Worm (Caenorhabditis elegans) whole organism, L4 larva: ENCODE measurements around the gene dec-7.

Experiments
- F44E2.7 ChIP-seq: fragments of 200-800 bp; sonication (Bioruptor generic); IDR thresholded peaks from 2 replicates; pipeline ENCODE4 v2.1.2; 2022; ENCODE audit warnings: missing genetic modification characterization, missing compliant biosample characterization
- T26A8.4 ChIP-seq: fragments of 200-800 bp; sonication (Bioruptor generic); IDR thresholded peaks from 2 replicates; pipeline ENCODE4 v1.3.6; 2022; ENCODE audit warnings: missing genetic modification characterization, missing compliant biosample characterization
- Y75B8A.6 ChIP-seq: fragments of 200-800 bp; sonication (Bioruptor generic); IDR thresholded peaks from 2 replicates; pipeline ENCODE4 v1.3.6; 2022; ENCODE audit warnings: missing genetic modification reagents, missing genetic modification characterization, missing compliant biosample characterization
- ZK546.5 ChIP-seq, 2 experiments: sonication (generic microtip); optimal IDR thresholded peaks; 2 replicates each; lab custom pipeline; 2017; ENCODE audit warnings: missing biosample characterization in 2 of 2, missing genetic modification characterization in 2 of 2
- aha-1 ChIP-seq: fragments of 150-350 bp; peaks from one replicate; lab custom pipeline; 2014; ENCODE audit warnings: missing biosample characterization, missing genetic modification characterization
- ceh-20 ChIP-seq: fragments of 200-800 bp; sonication (Bioruptor generic); IDR thresholded peaks from 2 replicates; pipeline ENCODE4 v1.3.6; 2022; ENCODE audit warnings: missing genetic modification reagents, missing genetic modification characterization, missing compliant biosample characterization
- ceh-32 ChIP-seq: sonication (generic microtip); optimal IDR thresholded peaks from 2 replicates; lab custom pipeline; 2016; ENCODE audit warnings: mild to moderate bottlenecking, missing genetic modification characterization, missing compliant biosample characterization; ENCODE audit not compliant: poor library complexity
- ces-1 ChIP-seq: fragments of 150-350 bp; sonication (generic microtip); optimal IDR thresholded peaks from 4 replicates; lab custom pipeline; 2014; ENCODE audit warnings: missing biosample characterization, missing genetic modification reagents, missing genetic modification characterization
- cey-2 ChIP-seq: sonication (generic microtip); optimal IDR thresholded peaks from 3 replicates; lab custom pipeline; 2017; ENCODE audit warnings: missing genetic modification characterization, mild to moderate bottlenecking, missing compliant biosample characterization, antibody characterized with exemption, borderline replicate concordance; ENCODE audit not compliant: insufficient read depth
- daf-16 ChIP-seq, 3 experiments: sonication (generic microtip); optimal IDR thresholded peaks; 2 replicates each; lab custom pipeline; 2016 to 2017; ENCODE audit warnings: missing genetic modification characterization in 3 of 3, missing genetic modification reagents in 3 of 3, mild to moderate bottlenecking in 2 of 3, missing compliant biosample characterization in 2 of 3, missing biosample characterization in 1 of 3, moderate library complexity in 1 of 3
- dmd-6 ChIP-seq: fragments of 200-800 bp; sonication (Bioruptor generic); IDR thresholded peaks from 2 replicates; pipeline ENCODE4 v1.3.6; 2022; ENCODE audit warnings: missing genetic modification reagents, missing genetic modification characterization, missing compliant biosample characterization
- dpl-1 ChIP-seq: fragments of 150-350 bp; optimal IDR thresholded peaks from 2 replicates; lab custom pipeline; 2014; ENCODE audit warnings: missing biosample characterization, missing genetic modification reagents, missing genetic modification characterization
- duxl-1 ChIP-seq: sonication (generic microtip); optimal IDR thresholded peaks from 2 replicates; lab custom pipeline; 2016; ENCODE audit warnings: mild to moderate bottlenecking, missing genetic modification characterization, moderate library complexity, missing compliant biosample characterization; ENCODE audit not compliant: poor library complexity
- lin-13 ChIP-seq: fragments of 150-350 bp; optimal IDR thresholded peaks from 2 replicates; lab custom pipeline; 2014; ENCODE audit warnings: missing biosample characterization, missing genetic modification reagents, missing genetic modification characterization
- lin-15B ChIP-seq: fragments of 150-350 bp; sonication (generic microtip); optimal IDR thresholded peaks from 3 replicates; lab custom pipeline; 2014; ENCODE audit warnings: missing biosample characterization, missing genetic modification characterization
- lin-38 ChIP-seq: fragments of 200-800 bp; sonication (Bioruptor generic); IDR thresholded peaks from 2 replicates; pipeline ENCODE4 v1.3.6; 2022; ENCODE audit warnings: missing genetic modification reagents, missing genetic modification characterization, missing compliant biosample characterization
- madf-5 ChIP-seq, 2 experiments: fragments of 200-800 bp; sonication (Bioruptor generic); IDR thresholded peaks; 2 replicates each; pipeline ENCODE4 v1.3.6; 2022; ENCODE audit warnings: missing compliant biosample characterization in 2 of 2, missing genetic modification characterization in 2 of 2
- madf-9 ChIP-seq: fragments of 200-800 bp; sonication (Bioruptor generic); conservative IDR thresholded peaks from 2 replicates; pipeline ENCODE4 v1.3.6; 2022; ENCODE audit warnings: missing genetic modification reagents, missing genetic modification characterization, missing compliant biosample characterization
- mdt-29 ChIP-seq: fragments of 200-800 bp; sonication (Bioruptor generic); IDR thresholded peaks from 2 replicates; pipeline ENCODE4 v1.3.6; 2022; ENCODE audit warnings: missing genetic modification reagents, missing genetic modification characterization, missing compliant biosample characterization
- mxl-2 ChIP-seq: fragments of 200-800 bp; sonication (Bioruptor generic); conservative IDR thresholded peaks from 2 replicates; pipeline ENCODE4 v1.3.6; 2022; ENCODE audit warnings: missing genetic modification reagents, missing genetic modification characterization, missing compliant biosample characterization
- mxl-3 ChIP-seq: fragments of 200-800 bp; sonication (Bioruptor generic); optimal IDR thresholded peaks from 2 replicates; lab custom pipeline; 2018; ENCODE audit warnings: mild to moderate bottlenecking, missing genetic modification characterization, missing compliant biosample characterization
- nhr-111 ChIP-seq: fragments of 200-800 bp; sonication (Bioruptor generic); optimal IDR thresholded peaks from 2 replicates; lab custom pipeline; 2018; ENCODE audit warnings: mild to moderate bottlenecking, missing genetic modification characterization, missing compliant biosample characterization
- nhr-25 ChIP-seq: sonication (generic microtip); optimal IDR thresholded peaks from 2 replicates; lab custom pipeline; 2017; ENCODE audit warnings: missing genetic modification characterization, mild to moderate bottlenecking, missing compliant biosample characterization, antibody characterized with exemption, moderate library complexity, borderline replicate concordance; ENCODE audit not compliant: insufficient read depth
- nhr-41 ChIP-seq: fragments of 200-800 bp; sonication (Bioruptor generic); IDR thresholded peaks from 2 replicates; pipeline ENCODE4 v1.3.6; 2022; ENCODE audit warnings: missing genetic modification reagents, missing genetic modification characterization, missing compliant biosample characterization
- nhr-6 ChIP-seq: fragments of 150-350 bp; optimal IDR thresholded peaks from 2 replicates; lab custom pipeline; 2014; ENCODE audit warnings: missing biosample characterization, missing genetic modification characterization
- nhr-76 ChIP-seq: fragments of 150-350 bp; optimal IDR thresholded peaks from 2 replicates; lab custom pipeline; 2014; ENCODE audit warnings: missing biosample characterization, missing genetic modification characterization
- pha-4 ChIP-seq, 2 experiments: fragments of 150-350 bp in 1 of 2; fragments of 200-800 bp in 1 of 2; sonication (Bioruptor generic) in 1 of 2; IDR thresholded peaks in 1 of 2; optimal IDR thresholded peaks in 1 of 2; 2 replicates each; pipeline versions ENCODE4 v1.3.6 to Lab custom; 2014 to 2022; ENCODE audit warnings: missing genetic modification characterization in 2 of 2, missing genetic modification reagents in 2 of 2, missing biosample characterization in 1 of 2, missing compliant biosample characterization in 1 of 2
- rbr-2 ChIP-seq: sonication (generic microtip); optimal IDR thresholded peaks from 2 replicates; lab custom pipeline; 2016; ENCODE audit warnings: missing genotype, missing genetic modification characterization, missing compliant biosample characterization
- sdz-12 ChIP-seq: fragments of 200-800 bp; sonication (Bioruptor generic); optimal IDR thresholded peaks from 2 replicates; lab custom pipeline; 2018; ENCODE audit warnings: mild to moderate bottlenecking, missing genetic modification characterization, missing compliant biosample characterization
- set-16 ChIP-seq: fragments of 200-800 bp; sonication (Bioruptor generic); IDR thresholded peaks from 2 replicates; pipeline ENCODE4 v1.3.6; 2022; ENCODE audit warnings: missing genetic modification reagents, missing genetic modification characterization, missing compliant biosample characterization
- snpc-1.2 ChIP-seq: fragments of 200-800 bp; sonication (Bioruptor generic); IDR thresholded peaks from 2 replicates; pipeline ENCODE4 v1.3.6; 2022; ENCODE audit warnings: missing genetic modification reagents, missing genetic modification characterization, missing compliant biosample characterization
- unc-62 ChIP-seq, 3 experiments: fragments of 150-350 bp in 1 of 3; sonication (generic microtip); optimal IDR thresholded peaks in 2 of 3; peaks in 1 of 3; 1 replicate in 1 of 3; 2 replicates in 2 of 3; lab custom pipeline; 2014 to 2017; ENCODE audit warnings: missing biosample characterization in 3 of 3, missing genetic modification characterization in 3 of 3, missing genetic modification reagents in 3 of 3, missing genotype in 1 of 3
- vab-7 ChIP-seq: fragments of 200-800 bp; sonication (Bioruptor generic); IDR thresholded peaks from 2 replicates; pipeline ENCODE4 v1.3.6; 2022; ENCODE audit warnings: missing genetic modification reagents, missing genetic modification characterization, missing compliant biosample characterization
- zag-1 ChIP-seq: fragments of 150-350 bp; optimal IDR thresholded peaks from 2 replicates; lab custom pipeline; 2014; ENCODE audit warnings: missing biosample characterization, missing genetic modification characterization
- ztf-7 ChIP-seq: fragments of 150-350 bp; optimal IDR thresholded peaks from 2 replicates; lab custom pipeline; 2014; ENCODE audit warnings: missing biosample characterization, missing genetic modification characterization

Gene dec-7

DNA sequence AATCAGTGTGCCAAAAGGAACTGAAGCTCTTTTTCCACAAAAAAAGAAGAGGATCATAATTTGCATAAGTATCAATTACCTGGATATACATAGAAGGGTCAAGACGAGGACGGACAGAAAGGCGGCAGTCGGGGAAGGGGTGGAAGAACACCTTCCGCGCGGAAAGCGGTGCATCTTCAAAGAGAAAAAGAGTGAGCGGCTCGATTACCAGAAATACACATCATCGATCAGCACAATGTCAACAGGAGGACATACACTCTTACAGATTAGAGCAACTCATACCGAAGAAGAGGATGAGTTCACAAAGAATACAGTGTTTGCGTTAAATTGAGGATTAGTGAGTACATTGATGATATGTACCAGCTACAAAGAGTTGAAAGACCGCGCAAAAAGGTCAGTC, 37.2 kb downstream of the dec-7 start:
- TF ChIP-seq daf-16 (GFP tag; optimal IDR thresholded peaks at IDR 0.05; lab: Kevin White, UChicago) (no peak), daf-16 (tag; optimal IDR thresholded peaks at IDR 0.05; lab: Kevin White, UChicago) (no peak), T26A8.4 (GFP tag; lab: Robert Waterston, UW) (no peak), snpc-1.2 (no peak), Y75B8A.6 (GFP tag; lab: Robert Waterston, UW) (no peak), aha-1 (peak; percentile 90)

DNA sequence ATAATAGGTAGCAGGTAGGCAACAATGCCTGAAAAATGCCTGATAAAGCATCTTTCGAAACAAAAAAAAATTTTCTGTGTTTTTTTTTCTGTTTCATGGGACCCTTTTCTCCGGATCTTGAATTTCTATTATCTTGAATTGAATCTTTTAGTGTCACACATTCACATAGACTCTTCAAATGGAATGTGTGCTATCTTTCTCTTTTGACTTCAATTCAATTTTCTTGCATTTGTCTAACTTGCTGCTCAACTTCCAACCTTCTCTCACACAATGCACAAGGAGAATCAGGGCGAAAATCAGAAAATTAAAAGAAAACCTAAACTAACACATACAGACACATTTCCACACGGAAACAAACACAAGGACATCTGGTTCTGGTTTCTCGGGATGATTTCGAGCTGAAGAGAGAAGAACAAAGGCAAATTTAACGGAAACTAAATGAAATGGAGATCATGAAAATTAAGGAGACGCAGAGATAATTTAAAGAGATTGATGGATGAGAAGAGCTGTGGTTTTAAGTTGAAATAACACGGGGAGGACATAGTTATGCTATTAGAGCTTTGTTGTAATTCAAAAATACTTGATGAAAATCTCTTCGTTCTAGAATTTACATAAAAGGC, 40.1 kb downstream of the dec-7 start:
- TF ChIP-seq dmd-6: no peak

DNA sequence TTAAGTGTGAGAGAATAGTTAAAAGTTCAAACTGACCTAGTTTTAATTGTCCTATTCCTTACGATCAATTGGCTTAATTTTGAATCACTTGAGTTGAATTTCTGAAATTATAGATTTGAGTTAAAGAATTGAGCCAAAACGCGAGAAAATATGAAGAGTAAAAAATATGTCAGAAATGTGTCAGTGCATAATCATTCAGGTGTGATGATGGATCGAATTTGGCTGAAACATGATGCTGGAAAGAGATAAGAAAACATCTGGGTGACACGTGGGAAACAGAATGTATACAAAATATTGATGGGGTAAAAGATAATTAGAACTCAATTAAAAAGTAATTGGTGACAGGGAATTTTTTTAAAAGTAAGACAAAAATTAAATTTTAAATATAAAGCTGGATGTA, 41.6 kb downstream of the dec-7 start, which contains the start of gene R10E12.2:
R10E12.2 (minus strand) TSS at position 101 of the 400 bp plus-strand sequence.
- TF ChIP-seq rbr-2 (no peak), daf-16 (GFP tag; optimal IDR thresholded peaks at IDR 0.05; lab: Kevin White, UChicago) (no peak), daf-16 (tag; optimal IDR thresholded peaks at IDR 0.05; lab: Kevin White, UChicago) (no peak), T26A8.4 (GFP tag; lab: Robert Waterston, UW) (no peak), vab-7 (GFP tag; lab: Robert Waterston, UW) (no peak), cey-2 (tag; lab: Kevin White, UChicago) (no peak), F44E2.7 (no peak), set-16 (no peak), sdz-12 (GFP tag; lab: Kevin White, UChicago) (no peak), nhr-111 (no peak), ces-1 (no peak)

DNA sequence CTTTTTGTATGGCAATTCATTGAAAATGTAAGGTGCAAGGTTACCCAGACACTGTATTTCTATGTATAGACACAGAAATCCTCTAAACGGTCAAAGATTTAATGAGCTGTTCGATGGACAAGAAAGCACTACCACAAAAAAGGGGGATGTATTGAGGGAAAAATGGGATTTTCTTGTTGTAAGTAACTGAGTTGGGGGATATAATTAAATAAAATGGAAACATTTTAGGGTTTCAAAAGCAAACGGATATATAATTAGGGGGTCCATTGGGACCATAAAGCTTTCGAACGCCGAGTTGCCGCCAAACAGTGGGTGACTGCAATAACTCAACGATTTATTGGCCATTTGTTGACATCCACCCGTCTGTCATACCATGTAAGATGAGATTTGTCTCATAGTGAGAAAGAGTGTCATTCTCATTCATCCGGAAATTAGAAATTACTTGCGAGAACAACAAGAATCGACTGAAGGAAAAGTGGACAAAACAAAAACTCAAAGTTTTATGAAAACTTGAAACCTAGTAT, 50.0 kb downstream of the dec-7 start:
- TF ChIP-seq mxl-3 (GFP tag; lab: Kevin White, UChicago) (no peak), pha-4 (GFP tag; IDR thresholded peaks at IDR 0.05; lab: Robert Waterston, UW) (no peak), pha-4 (tag; optimal IDR thresholded peaks at IDR 0.05; lab: Kevin White, UChicago) (no peak), ces-1 (no peak), unc-62 (GFP tag; optimal IDR thresholded peaks at IDR 0.05 in 1 of 2; lab: Kevin White, UChicago) (peak in 1 of 2 experiments; percentile 58), unc-62 (tag; optimal IDR thresholded peaks at IDR 0.05; lab: Kevin White, UChicago) (no peak), ceh-32 (tag; lab: Kevin White, UChicago) (no peak), aha-1 (peak; percentile 66), ZK546.5 (tag; optimal IDR thresholded peaks at IDR 0.05; lab: Kevin White, UChicago) (no peak), F44E2.7 (no peak), mdt-29 (no peak)

DNA sequence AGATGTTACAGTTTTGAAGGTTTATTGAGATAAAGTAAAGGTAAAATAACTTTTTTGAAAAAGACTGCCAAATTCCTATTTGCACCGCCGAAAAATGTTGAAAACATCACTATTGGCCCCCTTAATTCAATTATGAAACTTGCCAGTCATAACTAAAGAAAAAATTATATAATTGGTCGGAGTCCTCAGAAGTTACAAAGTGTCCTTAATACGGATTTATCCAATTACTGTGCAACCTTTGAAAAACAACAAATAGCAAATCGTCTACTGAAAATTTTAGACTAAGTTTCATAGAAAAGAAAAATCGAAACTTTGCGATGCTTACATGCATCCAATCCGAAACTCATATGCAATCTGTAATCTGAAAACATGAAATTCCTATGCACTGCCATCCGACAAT, 52.4 kb downstream of the dec-7 start:
- TF ChIP-seq aha-1 (peak; percentile 65), nhr-41 (GFP tag; lab: Robert Waterston, UW) (no peak)

DNA sequence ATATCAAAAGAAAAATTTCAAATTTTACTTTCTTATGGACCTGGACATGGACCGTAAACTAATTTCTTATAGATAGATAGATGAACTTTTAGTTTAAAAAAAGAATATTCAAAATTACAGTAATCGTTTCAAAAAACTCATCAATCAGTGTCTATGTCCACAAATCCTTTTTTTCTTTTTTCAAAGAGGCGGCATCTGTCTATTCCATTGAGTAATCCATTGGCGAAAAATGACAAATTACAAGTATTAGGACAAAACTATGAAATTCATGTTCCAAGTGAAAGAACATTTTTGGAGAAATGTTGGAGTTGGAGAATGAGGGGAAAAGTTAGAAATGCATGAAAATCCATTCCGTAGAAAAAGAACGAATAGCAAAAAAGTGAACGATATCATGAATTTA, 53.3 kb downstream of the dec-7 start:
- TF ChIP-seq madf-9 (no peak), duxl-1 (tag; lab: Kevin White, UChicago) (no peak), nhr-25 (tag; lab: Kevin White, UChicago) (no peak), ztf-7 (tag; lab: Kevin White, UChicago) (no peak), madf-5 (GFP tag; IDR thresholded peaks at IDR 0.05; lab: Robert Waterston, UW) (no peak), lin-38 (GFP tag; lab: Robert Waterston, UW) (no peak), nhr-6 (tag; lab: Kevin White, UChicago) (no peak), nhr-76 (no peak), lin-13 (GFP tag; lab: Kevin White, UChicago) (no peak), ces-1 (no peak), dpl-1 (GFP tag; lab: Kevin White, UChicago) (no peak), zag-1 (tag; lab: Kevin White, UChicago) (no peak), F44E2.7 (no peak), lin-15B (tag; lab: Kevin White, UChicago) (no peak), Y75B8A.6 (GFP tag; lab: Robert Waterston, UW) (no peak), ceh-20 (GFP tag; lab: Robert Waterston, UW) (no peak), mxl-2 (GFP tag; lab: Robert Waterston, UW) (no peak), unc-62 (GFP tag; optimal IDR thresholded peaks at IDR 0.05 in 1 of 2; lab: Kevin White, UChicago) (no peak), unc-62 (tag; optimal IDR thresholded peaks at IDR 0.05; lab: Kevin White, UChicago) (no peak)
